Worm (Caenorhabditis elegans) whole organism, late embryonic: ENCODE results near the gene R02F11.11.

Experiments used
- C08G9.2 ChIP-seq: sonication (generic microtip); optimal IDR thresholded peaks from 2 replicates; lab custom pipeline; 2016; ENCODE audit warnings: mild to moderate bottlenecking, missing genetic modification characterization, moderate library complexity, missing compliant biosample characterization
- T23F11.4 ChIP-seq: fragments of 200-800 bp; sonication (Bioruptor generic); optimal IDR thresholded peaks from 2 replicates; lab custom pipeline; 2018; ENCODE audit warnings: mild to moderate bottlenecking, missing genetic modification characterization, missing compliant biosample characterization
- Y22D7AL.16 ChIP-seq: sonication (generic microtip); optimal IDR thresholded peaks from 2 replicates; lab custom pipeline; 2016; ENCODE audit warnings: missing genetic modification characterization, missing compliant biosample characterization
- ceh-14 ChIP-seq: sonication (generic microtip); optimal IDR thresholded peaks from 2 replicates; lab custom pipeline; 2016; ENCODE audit warnings: missing genotype, missing genetic modification characterization, missing compliant biosample characterization
- ceh-2 ChIP-seq: sonication (generic microtip); optimal IDR thresholded peaks from 2 replicates; lab custom pipeline; 2016; ENCODE audit warnings: missing genotype, missing genetic modification characterization, missing compliant biosample characterization
- ceh-30 ChIP-seq: fragments of 150-350 bp; optimal IDR thresholded peaks from 2 replicates; lab custom pipeline; 2014; ENCODE audit warnings: missing biosample characterization, missing genetic modification characterization
- ceh-31 ChIP-seq: sonication (generic microtip); optimal IDR thresholded peaks from 2 replicates; lab custom pipeline; 2016; ENCODE audit warnings: missing genetic modification characterization, missing compliant biosample characterization
- ceh-34 ChIP-seq: sonication (generic microtip); optimal IDR thresholded peaks from 2 replicates; lab custom pipeline; 2016; ENCODE audit warnings: mild to moderate bottlenecking, missing genetic modification characterization, missing compliant biosample characterization
- ceh-45 ChIP-seq: fragments of 200-800 bp; sonication (Bioruptor generic); IDR thresholded peaks from 2 replicates; pipeline ENCODE4 v1.3.6; 2022; ENCODE audit warnings: missing genetic modification reagents, missing genetic modification characterization, missing compliant biosample characterization
- ceh-48 ChIP-seq: sonication (generic microtip); optimal IDR thresholded peaks from 2 replicates; lab custom pipeline; 2016; ENCODE audit warnings: missing genetic modification characterization, inconsistent platforms, missing compliant biosample characterization
- che-1 ChIP-seq: sonication (generic microtip); optimal IDR thresholded peaks from 2 replicates; lab custom pipeline; 2016; ENCODE audit warnings: mild to moderate bottlenecking, missing genetic modification characterization, missing compliant biosample characterization
- dve-1 ChIP-seq: sonication (generic microtip); optimal IDR thresholded peaks from 2 replicates; lab custom pipeline; 2017; ENCODE audit warnings: antibody characterized with exemption, mild to moderate bottlenecking, missing genetic modification characterization, missing compliant biosample characterization
- elt-2 ChIP-seq: sonication (generic microtip); optimal IDR thresholded peaks from 2 replicates; lab custom pipeline; 2016; ENCODE audit warnings: missing genetic modification reagents, missing genetic modification characterization, missing compliant biosample characterization
- ets-4 ChIP-seq: sonication (generic microtip); optimal IDR thresholded peaks from 2 replicates; lab custom pipeline; 2016; ENCODE audit warnings: missing genetic modification characterization, missing compliant biosample characterization
- eyg-1 ChIP-seq: sonication (generic microtip); optimal IDR thresholded peaks from 2 replicates; lab custom pipeline; 2016; ENCODE audit warnings: missing genotype, missing genetic modification characterization, missing compliant biosample characterization
- fkh-10 ChIP-seq: fragments of 150-350 bp; optimal IDR thresholded peaks from 2 replicates; lab custom pipeline; 2014; ENCODE audit warnings: missing biosample characterization, missing genetic modification reagents, missing genetic modification characterization
- gmeb-2 ChIP-seq: sonication (generic microtip); optimal IDR thresholded peaks from 2 replicates; lab custom pipeline; 2016; ENCODE audit warnings: missing genetic modification characterization, inconsistent platforms, missing compliant biosample characterization
- hlh-13 ChIP-seq: fragments of 200-800 bp; sonication (Bioruptor generic); optimal IDR thresholded peaks from 2 replicates; lab custom pipeline; 2018; ENCODE audit warnings: mild to moderate bottlenecking, missing genetic modification characterization, missing compliant biosample characterization
- hlh-15 ChIP-seq: sonication (generic microtip); optimal IDR thresholded peaks from 2 replicates; lab custom pipeline; 2016; ENCODE audit warnings: missing genetic modification characterization, missing compliant biosample characterization
- hlh-6 ChIP-seq: sonication (generic microtip); optimal IDR thresholded peaks from 2 replicates; lab custom pipeline; 2016; ENCODE audit warnings: missing genotype, missing genetic modification characterization, missing compliant biosample characterization
- hlh-8 ChIP-seq: sonication (generic microtip); optimal IDR thresholded peaks from 2 replicates; lab custom pipeline; 2016; ENCODE audit warnings: missing genotype, missing genetic modification characterization, missing compliant biosample characterization
- nfya-1 ChIP-seq: sonication (generic microtip); optimal IDR thresholded peaks from 2 replicates; lab custom pipeline; 2017; ENCODE audit warnings: missing genetic modification characterization, mild to moderate bottlenecking, missing compliant biosample characterization, antibody characterized with exemption, moderate library complexity
- nhr-232 ChIP-seq: sonication (generic microtip); optimal IDR thresholded peaks from 2 replicates; lab custom pipeline; 2016; ENCODE audit warnings: missing genetic modification characterization, missing compliant biosample characterization
- pax-1 ChIP-seq: fragments of 150-350 bp; optimal IDR thresholded peaks from 2 replicates; lab custom pipeline; 2014; ENCODE audit warnings: missing biosample characterization, missing genetic modification characterization
- pha-4 ChIP-seq: fragments of 150-350 bp; optimal IDR thresholded peaks from 2 replicates; lab custom pipeline; 2018; ENCODE audit warnings: missing biosample characterization, missing genetic modification reagents, missing genetic modification characterization
- ref-2 ChIP-seq: sonication (generic microtip); optimal IDR thresholded peaks from 2 replicates; lab custom pipeline; 2016; ENCODE audit warnings: missing genetic modification characterization, missing compliant biosample characterization
- sox-4 ChIP-seq: sonication (generic microtip); optimal IDR thresholded peaks from 2 replicates; lab custom pipeline; 2017; ENCODE audit warnings: mild to moderate bottlenecking, missing genetic modification characterization, inconsistent platforms, missing compliant biosample characterization
- syd-9 ChIP-seq: sonication (generic microtip); optimal IDR thresholded peaks from 2 replicates; lab custom pipeline; 2016; ENCODE audit warnings: mild to moderate bottlenecking, missing genetic modification characterization, moderate library complexity, missing compliant biosample characterization
- tbx-7 ChIP-seq: sonication (generic microtip); optimal IDR thresholded peaks from 2 replicates; lab custom pipeline; 2016; ENCODE audit warnings: missing genotype, missing genetic modification characterization, missing compliant biosample characterization
- ttx-3 ChIP-seq: sonication (generic microtip); optimal IDR thresholded peaks from 2 replicates; lab custom pipeline; 2016; ENCODE audit warnings: missing genetic modification reagents, missing genetic modification characterization, missing compliant biosample characterization
- unc-3 ChIP-seq, 2 experiments: fragments of 200-800 bp in 1 of 2; sonication (Bioruptor generic) in 1 of 2; sonication (generic microtip) in 1 of 2; conservative IDR thresholded peaks in 1 of 2; optimal IDR thresholded peaks in 1 of 2; 2 replicates each; pipeline versions ENCODE4 v1.3.6 to Lab custom; 2016 to 2022; ENCODE audit warnings: missing compliant biosample characterization in 2 of 2, missing genetic modification characterization in 2 of 2, missing genetic modification reagents in 1 of 2
- unc-42 ChIP-seq: sonication (generic microtip); optimal IDR thresholded peaks from 2 replicates; lab custom pipeline; 2016; ENCODE audit warnings: missing genotype, missing genetic modification characterization, missing compliant biosample characterization
- unc-86 ChIP-seq: sonication (generic microtip); optimal IDR thresholded peaks from 2 replicates; lab custom pipeline; 2016; ENCODE audit warnings: missing genetic modification characterization, missing compliant biosample characterization
- zip-5 ChIP-seq: sonication (generic microtip); optimal IDR thresholded peaks from 2 replicates; lab custom pipeline; 2016; ENCODE audit warnings: missing genetic modification characterization, missing compliant biosample characterization
- ztf-16 ChIP-seq: sonication (generic microtip); optimal IDR thresholded peaks from 2 replicates; lab custom pipeline; 2017; ENCODE audit warnings: missing genetic modification characterization, missing compliant biosample characterization

R02F11.11 gene

ce11 chrV:4787836-4788235 lies 3.8 kb upstream of the R02F11.11 start:
- TF ChIP-seq che-1 (tag; lab: Kevin White, UChicago) = no peak
- TF ChIP-seq hlh-6 (tag; lab: Kevin White, UChicago) = no peak
- TF ChIP-seq pha-4 (tag; lab: Kevin White, UChicago) = no peak
- TF ChIP-seq unc-86 (tag; lab: Kevin White, UChicago) = no peak
- no peak for TF ChIP-seq unc-3 (GFP tag; conservative IDR thresholded peaks at IDR 0.05; lab: Robert Waterston, UW)
- TF ChIP-seq unc-3 (tag; optimal IDR thresholded peaks at IDR 0.05; lab: Kevin White, UChicago) = no peak
- no peak for TF ChIP-seq hlh-13 (GFP tag; lab: Kevin White, UChicago)
- no peak for TF ChIP-seq syd-9 (tag; lab: Kevin White, UChicago)
- TF ChIP-seq ceh-14 (tag; lab: Kevin White, UChicago) = no peak
- no peak for TF ChIP-seq ceh-31 (tag; lab: Kevin White, UChicago)
- TF ChIP-seq ceh-30 (tag; lab: Kevin White, UChicago) = no peak
- TF ChIP-seq elt-2 (tag; lab: Kevin White, UChicago) = no peak
- TF ChIP-seq pax-1 = no peak
- TF ChIP-seq tbx-7 (tag; lab: Kevin White, UChicago) = no peak
- TF ChIP-seq ceh-45 (GFP tag; lab: Robert Waterston, UW) = no peak
- TF ChIP-seq unc-42 (tag; lab: Kevin White, UChicago) = no peak
- no peak for TF ChIP-seq fkh-10 (GFP tag; lab: Kevin White, UChicago)
- no peak for TF ChIP-seq ceh-48 (tag; lab: Kevin White, UChicago)

DNA sequence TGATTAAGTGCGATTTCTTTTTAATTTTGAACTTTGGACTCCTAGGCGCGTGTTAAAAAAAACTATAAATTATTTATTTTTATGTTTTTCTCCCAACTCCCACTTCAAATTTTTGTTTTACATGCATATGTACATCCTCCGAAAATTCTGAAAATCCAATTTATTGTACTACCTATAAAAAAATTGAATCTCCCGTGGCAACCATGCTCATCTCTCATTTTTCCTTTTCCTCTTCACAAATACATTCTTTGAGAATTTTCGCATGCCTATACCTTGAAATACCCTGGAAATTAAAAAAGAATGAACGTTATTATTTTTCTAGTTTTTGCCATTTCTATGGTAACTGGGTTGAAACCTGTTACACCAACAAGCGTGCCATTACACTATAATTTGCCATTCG lies 2.8 kb upstream of the R02F11.11 start, which contains the start of gene R02F11.10:
R02F11.10 (plus strand) TSS at position 301 of the 400 bp plus-strand sequence.
- TF ChIP-seq zip-5 (no peak), eyg-1 (no peak), ztf-16 (no peak), hlh-15 (no peak), gmeb-2 (no peak), ceh-14 (tag; lab: Kevin White, UChicago) (no peak), C08G9.2 (tag; lab: Kevin White, UChicago) (no peak), hlh-13 (GFP tag; lab: Kevin White, UChicago) (no peak), hlh-8 (no peak), ceh-31 (tag; lab: Kevin White, UChicago) (no peak), ceh-2 (tag; lab: Kevin White, UChicago) (no peak), Y22D7AL.16 (no peak), ets-4 (tag; lab: Kevin White, UChicago) (no peak), ceh-48 (tag; lab: Kevin White, UChicago) (no peak), dve-1 (tag; lab: Kevin White, UChicago) (no peak), unc-42 (tag; lab: Kevin White, UChicago) (no peak), ref-2 (tag; lab: Kevin White, UChicago) (no peak), nfya-1 (tag; lab: Kevin White, UChicago) (no peak)

DNA sequence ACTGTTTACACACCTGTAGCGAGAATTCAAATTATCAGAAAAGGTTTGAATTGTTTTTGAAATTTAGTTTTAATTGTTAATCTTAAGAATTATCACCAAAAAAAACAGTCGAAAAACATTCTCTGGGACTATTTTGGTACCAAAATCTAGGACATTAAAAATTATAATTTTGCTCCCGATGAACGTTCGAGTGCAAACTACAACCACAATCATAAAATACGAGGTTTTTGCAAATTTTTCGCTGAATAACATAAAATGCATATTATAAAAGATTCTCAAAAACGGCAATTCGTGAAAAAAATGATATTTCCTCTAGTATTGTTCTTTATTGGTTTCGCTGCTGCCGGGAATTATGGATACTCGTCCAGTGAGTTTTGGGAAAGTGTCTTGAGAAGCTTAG lies 1.3 kb upstream of the R02F11.11 start, which contains the start of gene R02F11.12:
R02F11.12 (plus strand) TSS at position 301 of the 400 bp plus-strand sequence.
- TF ChIP-seq ceh-2 (tag; lab: Kevin White, UChicago) (no peak), T23F11.4 (GFP tag; lab: Kevin White, UChicago) (no peak), nhr-232 (tag; lab: Kevin White, UChicago) (no peak), ceh-48 (tag; lab: Kevin White, UChicago) (no peak), ztf-16 (no peak), ttx-3 (tag; lab: Kevin White, UChicago) (no peak), hlh-6 (tag; lab: Kevin White, UChicago) (no peak), sox-4 (tag; lab: Kevin White, UChicago) (no peak), ceh-34 (no peak), ceh-14 (tag; lab: Kevin White, UChicago) (no peak)

DNA sequence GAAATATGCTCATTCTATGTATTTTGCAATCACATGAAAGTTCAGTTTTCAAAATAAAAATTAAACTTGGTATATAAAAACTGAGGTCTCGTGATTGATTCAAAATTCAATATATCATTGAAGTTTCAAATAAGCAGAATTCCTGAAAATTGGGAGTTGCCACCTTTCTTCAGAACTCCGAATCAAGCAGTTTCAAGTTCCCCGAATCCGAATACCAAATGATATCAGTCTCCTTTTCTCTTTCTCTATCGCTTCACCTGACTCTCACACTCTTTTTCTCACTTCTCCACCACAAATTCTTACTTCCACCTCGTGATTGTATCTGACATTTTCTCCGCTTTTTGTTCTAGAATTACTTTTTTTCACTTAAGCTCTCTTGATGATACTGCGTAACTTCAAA lies 2.6 kb downstream of the R02F11.11 start, which contains the start of gene R02F11.2:
R02F11.2 (plus strand) TSS at position 292 of the 400 bp plus-strand sequence.
- no peak for TF ChIP-seq ttx-3 (tag; lab: Kevin White, UChicago)
- TF ChIP-seq hlh-15 = no peak
- no peak for TF ChIP-seq ets-4 (tag; lab: Kevin White, UChicago)
- no peak for TF ChIP-seq nfya-1 (tag; lab: Kevin White, UChicago)
